Worm (Caenorhabditis elegans) whole organism, young adult: ENCODE data around the gene T02B11.6.

Experiments used
- B0035.1 ChIP-seq: sonication (generic microtip); optimal IDR thresholded peaks from 2 replicates; lab custom pipeline; 2016; ENCODE audit warnings: missing genetic modification characterization, mild to moderate bottlenecking, missing compliant biosample characterization, missing genotype, missing genetic modification reagents
- C06A6.2 ChIP-seq: fragments of 200-800 bp; sonication (Bioruptor generic); conservative IDR thresholded peaks from 2 replicates; pipeline ENCODE4 v1.3.6; 2022; ENCODE audit warnings: missing genetic modification characterization, missing compliant biosample characterization
- C17E4.6 ChIP-seq: fragments of 200-800 bp; sonication (Bioruptor generic); IDR thresholded peaks from 2 replicates; pipeline ENCODE4 v1.3.6; 2022; ENCODE audit warnings: missing genetic modification reagents, missing genetic modification characterization, missing compliant biosample characterization
- F22D6.2 ChIP-seq: sonication (generic microtip); optimal IDR thresholded peaks from 2 replicates; lab custom pipeline; 2016; ENCODE audit warnings: mild to moderate bottlenecking, missing genetic modification characterization, missing compliant biosample characterization
- F52B5.7 ChIP-seq: sonication (generic microtip); optimal IDR thresholded peaks from 2 replicates; lab custom pipeline; 2016; ENCODE audit warnings: mild to moderate bottlenecking, missing genetic modification characterization, missing compliant biosample characterization
- F55B11.4 ChIP-seq: sonication (generic microtip); optimal IDR thresholded peaks from 2 replicates; lab custom pipeline; 2016; ENCODE audit warnings: missing compliant biosample characterization, missing genetic modification characterization, borderline replicate concordance; ENCODE audit not compliant: insufficient read depth
- F57A8.1 ChIP-seq: fragments of 200-800 bp; sonication (Bioruptor generic); optimal IDR thresholded peaks from 2 replicates; lab custom pipeline; 2018; ENCODE audit warnings: mild to moderate bottlenecking, missing genetic modification characterization, moderate library complexity, missing compliant biosample characterization
- T07F8.4 ChIP-seq: sonication (generic microtip); optimal IDR thresholded peaks from 2 replicates; lab custom pipeline; 2016; ENCODE audit warnings: mild to moderate bottlenecking, missing genetic modification characterization, moderate library complexity, missing compliant biosample characterization
- Y79H2A.3 ChIP-seq: fragments of 200-800 bp; sonication (Bioruptor generic); conservative IDR thresholded peaks from 2 replicates; pipeline ENCODE4 v1.3.6; 2022; ENCODE audit warnings: missing genetic modification reagents, missing genetic modification characterization, missing compliant biosample characterization
- Y95B8A.8 ChIP-seq: fragments of 200-800 bp; sonication (Bioruptor generic); IDR thresholded peaks from 2 replicates; pipeline ENCODE4 v1.3.6; 2022; ENCODE audit warnings: missing genetic modification reagents, missing genetic modification characterization, missing compliant biosample characterization
- attf-3 ChIP-seq: fragments of 200-800 bp; sonication (Bioruptor generic); conservative IDR thresholded peaks from 2 replicates; pipeline ENCODE4 v1.3.6; 2022; ENCODE audit warnings: missing genetic modification reagents, missing genetic modification characterization, missing compliant biosample characterization
- attf-5 ChIP-seq: fragments of 200-800 bp; sonication (Bioruptor generic); optimal IDR thresholded peaks from 2 replicates; lab custom pipeline; 2018; ENCODE audit warnings: mild to moderate bottlenecking, missing genetic modification characterization, missing compliant biosample characterization
- bed-2 ChIP-seq: fragments of 200-800 bp; sonication (Bioruptor generic); IDR thresholded peaks from 2 replicates; pipeline ENCODE4 v1.3.6; 2022; ENCODE audit warnings: missing genetic modification reagents, missing genetic modification characterization, missing compliant biosample characterization
- ceh-27 ChIP-seq: fragments of 200-800 bp; sonication (Bioruptor generic); optimal IDR thresholded peaks from 2 replicates; lab custom pipeline; 2018; ENCODE audit warnings: mild to moderate bottlenecking, missing genetic modification characterization, moderate library complexity, missing compliant biosample characterization
- ceh-79 ChIP-seq: sonication (generic microtip); optimal IDR thresholded peaks from 2 replicates; lab custom pipeline; 2017; ENCODE audit warnings: mild to moderate bottlenecking, missing genetic modification characterization, missing compliant biosample characterization
- chd-7 ChIP-seq: sonication (generic microtip); optimal IDR thresholded peaks from 2 replicates; lab custom pipeline; 2016; ENCODE audit warnings: mild to moderate bottlenecking, missing genetic modification characterization, moderate library complexity, missing compliant biosample characterization
- dox-1 ChIP-seq: fragments of 200-800 bp; sonication (Bioruptor generic); IDR thresholded peaks from 2 replicates; pipeline ENCODE4 v1.3.6; 2022; ENCODE audit warnings: missing genetic modification reagents, missing genetic modification characterization, missing compliant biosample characterization
- dpl-1 ChIP-seq: fragments of 150-350 bp; optimal IDR thresholded peaks from 2 replicates; lab custom pipeline; 2014; ENCODE audit warnings: missing biosample characterization, missing genetic modification reagents, missing genetic modification characterization
- him-1 ChIP-seq: sonication (generic microtip); optimal IDR thresholded peaks from 2 replicates; lab custom pipeline; 2016; ENCODE audit warnings: missing genotype, missing genetic modification reagents, missing genetic modification characterization, missing compliant biosample characterization
- hrde-1 ChIP-seq: sonication (generic microtip); optimal IDR thresholded peaks from 2 replicates; lab custom pipeline; 2016; ENCODE audit warnings: missing genetic modification characterization, mild to moderate bottlenecking, missing compliant biosample characterization, moderate library complexity, missing genotype, missing genetic modification reagents, borderline replicate concordance
- lin-54 ChIP-seq: fragments of 200-800 bp; sonication (Bioruptor generic); optimal IDR thresholded peaks from 2 replicates; lab custom pipeline; 2018; ENCODE audit warnings: mild to moderate bottlenecking, missing genetic modification characterization, missing compliant biosample characterization
- madf-8 ChIP-seq: fragments of 200-800 bp; sonication (Bioruptor generic); conservative IDR thresholded peaks from 2 replicates; pipeline ENCODE4 v1.3.6; 2022; ENCODE audit warnings: missing genetic modification reagents, missing genetic modification characterization, missing compliant biosample characterization
- mcd-1 ChIP-seq: fragments of 200-800 bp; sonication (Bioruptor generic); IDR thresholded peaks from 2 replicates; pipeline ENCODE4 v1.3.6; 2022; ENCODE audit warnings: missing genetic modification reagents, missing genetic modification characterization, missing compliant biosample characterization
- nfyb-1 ChIP-seq: fragments of 200-800 bp; sonication (Bioruptor generic); IDR thresholded peaks from 2 replicates; pipeline ENCODE4 v1.3.6; 2022; ENCODE audit warnings: missing genetic modification reagents, missing genetic modification characterization, missing compliant biosample characterization
- nhr-179 ChIP-seq: sonication (generic microtip); optimal IDR thresholded peaks from 2 replicates; lab custom pipeline; 2016; ENCODE audit warnings: mild to moderate bottlenecking, missing genetic modification characterization, missing compliant biosample characterization
- pbrm-1 ChIP-seq: fragments of 200-800 bp; sonication (Bioruptor generic); IDR thresholded peaks from 2 replicates; pipeline ENCODE4 v1.3.6; 2022; ENCODE audit warnings: missing genetic modification reagents, missing genetic modification characterization, missing compliant biosample characterization
- repo-1 ChIP-seq: sonication (generic microtip); optimal IDR thresholded peaks from 2 replicates; lab custom pipeline; 2017; ENCODE audit warnings: mild to moderate bottlenecking, missing genetic modification characterization, missing compliant biosample characterization
- snpc-4 ChIP-seq, 5 experiments: fragments of 150-350 bp in 1 of 5; sonication (generic microtip) in 4 of 5; optimal IDR thresholded peaks; 2 replicates each; lab custom pipeline; 2014 to 2018; ENCODE audit warnings: missing genetic modification characterization in 5 of 5, missing biosample characterization in 3 of 5, antibody characterized with exemption in 2 of 5, mild to moderate bottlenecking in 2 of 5, missing compliant biosample characterization in 2 of 5, missing genotype in 2 of 5, moderate library complexity in 2 of 5, missing genetic modification reagents in 1 of 5
- sptf-2 ChIP-seq: fragments of 200-800 bp; sonication (Bioruptor generic); optimal IDR thresholded peaks from 2 replicates; lab custom pipeline; 2018; ENCODE audit warnings: mild to moderate bottlenecking, missing genetic modification characterization, missing compliant biosample characterization
- unc-62 ChIP-seq: fragments of 150-350 bp; optimal IDR thresholded peaks from 2 replicates; lab custom pipeline; 2014; ENCODE audit warnings: missing biosample characterization, missing genetic modification reagents, missing genetic modification characterization
- ztf-25 ChIP-seq: fragments of 200-800 bp; sonication (Bioruptor generic); IDR thresholded peaks from 2 replicates; pipeline ENCODE4 v1.3.6; 2022; ENCODE audit warnings: missing genetic modification reagents, missing genetic modification characterization, missing compliant biosample characterization
- ztf-26 ChIP-seq: sonication (generic microtip); optimal IDR thresholded peaks from 2 replicates; lab custom pipeline; 2017; ENCODE audit warnings: missing genetic modification characterization, missing compliant biosample characterization

Gene T02B11.6

DNA sequence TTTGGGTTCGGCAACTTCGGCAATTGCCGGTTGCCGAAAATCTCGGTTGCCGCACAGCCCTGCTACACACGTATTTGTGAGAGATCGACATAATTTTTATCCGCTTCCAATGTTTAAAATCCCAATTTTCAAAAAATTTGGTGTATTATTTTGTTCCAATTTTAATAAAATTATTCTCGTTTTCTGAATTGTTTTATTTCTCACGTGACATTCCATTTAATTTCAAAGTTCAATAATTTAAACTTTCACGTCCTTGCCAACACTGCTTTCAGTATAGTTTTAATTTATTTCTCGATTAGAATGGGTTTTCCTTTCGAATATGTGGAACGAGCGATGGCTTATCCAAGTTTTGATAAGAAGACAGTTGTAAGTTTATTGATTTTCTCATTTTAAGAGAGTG lies 32.6 kb downstream of the T02B11.6 start, which contains the start of gene K09C6.2:
Gene K09C6.2, plus strand, starts transcription at position 301 of the 400 bp plus-strand sequence.
- TF ChIP-seq pbrm-1 (GFP tag; lab: Robert Waterston, UW) (no peak), lin-54 (no peak)

- no peak for TF ChIP-seq hrde-1
- TF ChIP-seq unc-62 (GFP tag; lab: Kevin White, UChicago): no peak
- no peak for TF ChIP-seq Y95B8A.8 (GFP tag; lab: Robert Waterston, UW)
- TF ChIP-seq T07F8.4 (tag; lab: Kevin White, UChicago): no peak
- no peak for TF ChIP-seq him-1 (tag; lab: Kevin White, UChicago)
- TF ChIP-seq ztf-25 (GFP tag; lab: Robert Waterston, UW): no peak
Observed at ce11 chrV:854966-855365, 34.1 kb downstream of the T02B11.6 start, which contains the start of gene K09C6.9. Gene K09C6.9 (minus strand): TSS chrV:855066.

- no peak for TF ChIP-seq dpl-1 (GFP tag; lab: Kevin White, UChicago)
- TF ChIP-seq snpc-4 (GFP tag; optimal IDR thresholded peaks at IDR 0.05; lab: Kevin White, UChicago): no peak
- TF ChIP-seq snpc-4 (tag; optimal IDR thresholded peaks at IDR 0.05; lab: Kevin White, UChicago): no peak
- no peak for TF ChIP-seq F57A8.1 (GFP tag; lab: Kevin White, UChicago)
- no peak for TF ChIP-seq madf-8 (GFP tag; lab: Robert Waterston, UW)
- no peak for TF ChIP-seq F52B5.7 (tag; lab: Kevin White, UChicago)
- TF ChIP-seq ztf-26 (tag; lab: Kevin White, UChicago): no peak
- no peak for TF ChIP-seq attf-5 (GFP tag; lab: Kevin White, UChicago)
- TF ChIP-seq attf-3 (GFP tag; lab: Robert Waterston, UW): no peak
- TF ChIP-seq, all 124 proteins: peak for 0
Observed at ce11 chrV:852184-852583, 36.9 kb downstream of the T02B11.6 start, which contains the start of gene K09C6.3. Gene K09C6.3 (plus strand): TSS chrV:852484.

- no peak for TF ChIP-seq nhr-179 (tag; lab: Kevin White, UChicago)
- no peak for TF ChIP-seq sptf-2
- no peak for TF ChIP-seq Y95B8A.8 (GFP tag; lab: Robert Waterston, UW)
- no peak for TF ChIP-seq ceh-79 (tag; lab: Kevin White, UChicago)
- no peak for TF ChIP-seq snpc-4 (GFP tag; optimal IDR thresholded peaks at IDR 0.05; lab: Kevin White, UChicago)
- TF ChIP-seq snpc-4 (tag; optimal IDR thresholded peaks at IDR 0.05; lab: Kevin White, UChicago): no peak
- TF ChIP-seq repo-1 (tag; lab: Kevin White, UChicago): no peak
- no peak for TF ChIP-seq chd-7 (tag; lab: Kevin White, UChicago)
- TF ChIP-seq dox-1: no peak
- TF ChIP-seq Y79H2A.3: no peak
- no peak for TF ChIP-seq F22D6.2 (tag; lab: Kevin White, UChicago)
- TF ChIP-seq mcd-1 (GFP tag; lab: Robert Waterston, UW): no peak
- TF ChIP-seq C17E4.6 (GFP tag; lab: Robert Waterston, UW): no peak
- no peak for TF ChIP-seq C06A6.2 (GFP tag; lab: Robert Waterston, UW)
- no peak for TF ChIP-seq nfyb-1 (GFP tag; lab: Robert Waterston, UW)
- TF ChIP-seq bed-2: no peak
Observed at ce11 chrV:849512-849911, 39.6 kb downstream of the T02B11.6 start, which contains the start of gene srbc-12. Gene srbc-12 (plus strand): TSS chrV:849812.

- no peak for TF ChIP-seq ceh-27 (GFP tag; lab: Kevin White, UChicago)
- TF ChIP-seq B0035.1 (tag; lab: Kevin White, UChicago): no peak
- TF ChIP-seq F55B11.4 (tag; lab: Kevin White, UChicago): no peak
- TF ChIP-seq, all 124 proteins: peak for 0
Observed at ce11 chrV:849042-849441, 40.1 kb downstream of the T02B11.6 start.
